Worm (Caenorhabditis elegans): ENCODE results near the gene Y97E10AR.6.

ce11 chrV:8050059-8050677 is 36.4 kb upstream of the Y97E10AR.6 start:
- TF ChIP-seq lin-13 (tag; optimal IDR thresholded peaks at IDR 0.05) (no peak), lsy-2 (tag; optimal IDR thresholded peaks at IDR 0.05) (no peak), ztf-11 (tag; optimal IDR thresholded peaks at IDR 0.05) (no peak), ceh-39 (tag; optimal IDR thresholded peaks at IDR 0.05) (no peak), mep-1 (tag; optimal IDR thresholded peaks at IDR 0.05) (no peak), nhr-12 (tag; optimal IDR thresholded peaks at IDR 0.05) (no peak), blmp-1 (tag; optimal IDR thresholded peaks at IDR 0.05) (no peak), elt-3 (tag; optimal IDR thresholded peaks at IDR 0.05) (no peak)
